Worm (Caenorhabditis elegans) whole organism, L1 larva: ENCODE data around the gene nhr-184.
"Not testable (repeated sequence)": the region's sequence is repeated elsewhere in the genome, so short reads cannot be mapped to it uniquely, and the experiment has no call there.

Source experiments
- lin-13 ChIP-seq: fragments of 150-350 bp; optimal IDR thresholded peaks from 2 replicates; lab custom pipeline; 2014; ENCODE audit warnings: missing biosample characterization, missing genetic modification reagents, missing genetic modification characterization
- skn-1 ChIP-seq: fragments of 150-350 bp; optimal IDR thresholded peaks from 2 replicates; lab custom pipeline; 2014; ENCODE audit warnings: missing biosample characterization, missing genetic modification characterization

DNA sequence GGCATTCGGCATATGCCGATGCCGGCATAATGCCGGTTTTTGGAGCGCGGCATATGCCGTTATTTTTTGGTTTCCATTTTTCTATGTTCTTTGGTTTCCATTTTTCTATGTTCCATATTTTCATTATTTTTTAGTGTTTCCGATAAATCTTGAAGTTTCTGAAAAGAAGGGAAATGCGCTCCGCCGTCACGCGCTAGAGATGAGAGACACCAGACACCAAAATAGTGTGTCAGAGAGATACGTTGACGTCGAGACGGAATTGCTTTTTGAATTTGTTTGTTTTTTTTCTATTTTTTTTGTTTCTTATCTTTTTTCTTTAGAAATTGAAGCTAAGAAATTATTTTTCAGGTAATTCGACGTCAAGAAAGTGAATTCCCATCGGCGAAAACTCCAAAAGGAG lies 40.9 kb upstream of the nhr-184 start, which contains the start of gene F41B5.1:
- not testable (repeated sequence) for TF ChIP-seq lin-13 (GFP tag; lab: Kevin White, UChicago); skn-1 (tag; lab: Kevin White, UChicago)
